Worm (Caenorhabditis elegans): Measurements from ENCODE around the gene clec-27.

Gene clec-27

DNA sequence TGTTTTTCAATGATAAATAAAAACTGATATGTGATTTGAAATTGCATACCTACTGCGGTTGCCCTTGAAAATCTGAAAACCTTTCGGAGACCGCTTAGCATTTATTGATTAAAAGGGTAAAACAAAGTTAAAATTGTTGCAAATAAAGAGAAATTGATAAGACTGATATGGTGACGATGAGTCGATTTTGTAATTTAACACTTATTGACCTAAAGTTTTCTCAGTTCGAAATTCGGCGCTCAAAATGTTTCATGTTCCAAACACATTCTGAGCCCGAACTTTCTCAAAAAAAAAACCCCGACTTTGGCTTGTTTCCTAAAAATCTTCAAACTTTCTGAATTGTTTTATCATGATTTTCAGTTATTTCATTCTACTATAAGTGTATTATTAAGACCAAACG lies 13.5 kb upstream of the clec-27 start, which contains the start of gene clec-40:
Gene clec-40 (minus strand): TSS at position 101 of the 400 bp plus-strand sequence.
- TF ChIP-seq egl-27 (tag; optimal IDR thresholded peaks at IDR 0.05) (no peak), ZK546.5 (tag; optimal IDR thresholded peaks at IDR 0.05) (no peak), aly-2 (tag; optimal IDR thresholded peaks at IDR 0.05) (no peak), zag-1 (tag; optimal IDR thresholded peaks at IDR 0.05) (no peak), nhr-28 (tag; optimal IDR thresholded peaks at IDR 0.05) (no peak), mml-1 (tag; optimal IDR thresholded peaks at IDR 0.05) (no peak), nhr-11 (tag; optimal IDR thresholded peaks at IDR 0.05) (no peak), unc-62 (GFP tag; optimal IDR thresholded peaks at IDR 0.05) (no peak), R02D3.7 (tag; optimal IDR thresholded peaks at IDR 0.05) (no peak), nhr-76 (tag; optimal IDR thresholded peaks at IDR 0.05) (no peak), nhr-12 (tag; optimal IDR thresholded peaks at IDR 0.05) (no peak), ceh-28 (tag; optimal IDR thresholded peaks at IDR 0.05) (no peak), ztf-4 (tag; optimal IDR thresholded peaks at IDR 0.05) (no peak), jun-1 (tag; optimal IDR thresholded peaks at IDR 0.05) (no peak), elt-3 (tag; optimal IDR thresholded peaks at IDR 0.05) (no peak)

DNA sequence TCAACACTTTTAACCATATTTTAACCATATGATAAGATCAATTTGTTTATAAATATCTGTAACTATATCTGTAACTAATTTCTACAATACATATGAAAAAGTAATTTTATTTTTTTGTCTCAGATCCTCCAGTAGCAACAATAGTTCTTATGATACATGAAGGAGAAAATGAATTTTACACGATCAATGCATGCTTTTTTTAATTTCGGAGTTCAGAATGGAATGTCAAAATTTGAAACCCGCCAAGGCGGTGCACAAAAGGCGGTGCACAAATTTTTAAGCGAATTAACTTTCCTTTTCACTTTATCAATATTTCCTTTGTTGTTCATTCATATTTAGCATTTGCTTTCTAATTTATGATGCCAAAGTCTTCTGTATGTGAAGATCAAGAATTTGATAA lies 11.5 kb upstream of the clec-27 start, which contains the start of gene clec-25:
Gene clec-25 (plus strand): TSS at position 301 of the 400 bp plus-strand sequence.
- no peak for TF ChIP-seq daf-12 (tag; optimal IDR thresholded peaks at IDR 0.05)

DNA sequence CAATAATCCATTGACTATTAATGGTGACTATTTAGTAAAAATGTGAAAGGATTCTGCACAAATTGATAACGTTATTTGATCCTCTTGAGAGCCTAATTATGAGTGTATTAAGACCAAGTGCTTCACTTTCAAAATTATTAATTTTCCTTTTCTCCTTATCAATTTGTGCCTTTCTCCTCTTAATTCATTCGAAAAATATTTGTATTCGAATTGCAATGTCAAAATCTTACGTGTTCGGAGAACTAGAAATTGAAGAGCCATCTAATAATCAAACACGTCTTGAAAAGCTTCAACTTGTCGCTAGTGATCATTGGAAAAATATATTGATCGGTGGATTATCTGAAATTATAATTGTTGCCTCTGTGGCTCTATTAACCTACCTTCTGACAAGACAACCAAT lies 5.9 kb upstream of the clec-27 start, which contains the start of the genes clec-36 and clec-26:
Gene clec-36 (minus strand): TSS at position 101 of the 400 bp plus-strand sequence.
Gene clec-26 (plus strand): TSS at position 114 of the 400 bp plus-strand sequence.
- TF ChIP-seq elt-3 (tag; optimal IDR thresholded peaks at IDR 0.05) (no peak), nhr-76 (tag; optimal IDR thresholded peaks at IDR 0.05) (no peak), jun-1 (tag; optimal IDR thresholded peaks at IDR 0.05) (no peak), ceh-16 (tag; optimal IDR thresholded peaks at IDR 0.05) (no peak), elt-2 (tag; optimal IDR thresholded peaks at IDR 0.05) (peak; percentile 27), mdl-1 (tag; optimal IDR thresholded peaks at IDR 0.05) (no peak), fos-1 (tag; optimal IDR thresholded peaks at IDR 0.05) (no peak)

ce11 chrV:16852002-16852401 lies 2.4 kb upstream of the clec-27 start, which contains the start of gene clec-37:
TSS of gene clec-37 (minus strand) at chrV:16852102.
- TF ChIP-seq ceh-82 (tag; optimal IDR thresholded peaks at IDR 0.05) (no peak), nhr-77 (tag; optimal IDR thresholded peaks at IDR 0.05) (no peak), daf-12 (tag; optimal IDR thresholded peaks at IDR 0.05) (no peak), fkh-2 (tag; optimal IDR thresholded peaks at IDR 0.05) (no peak), egl-27 (tag; optimal IDR thresholded peaks at IDR 0.05) (no peak), lin-15B (tag; optimal IDR thresholded peaks at IDR 0.05) (no peak), jun-1 (tag; optimal IDR thresholded peaks at IDR 0.05) (no peak), elt-2 (tag; optimal IDR thresholded peaks at IDR 0.05) (no peak), nhr-23 (tag; optimal IDR thresholded peaks at IDR 0.05) (no peak), pha-4 (tag; optimal IDR thresholded peaks at IDR 0.05) (no peak), ama-1 (optimal IDR thresholded peaks at IDR 0.05) (no peak), aly-2 (tag; optimal IDR thresholded peaks at IDR 0.05) (no peak), tbx-2 (tag; optimal IDR thresholded peaks at IDR 0.05) (no peak), fkh-10 (GFP tag; optimal IDR thresholded peaks at IDR 0.05) (no peak), ceh-16 (tag; optimal IDR thresholded peaks at IDR 0.05) (no peak), nhr-28 (tag; optimal IDR thresholded peaks at IDR 0.05) (no peak)

DNA sequence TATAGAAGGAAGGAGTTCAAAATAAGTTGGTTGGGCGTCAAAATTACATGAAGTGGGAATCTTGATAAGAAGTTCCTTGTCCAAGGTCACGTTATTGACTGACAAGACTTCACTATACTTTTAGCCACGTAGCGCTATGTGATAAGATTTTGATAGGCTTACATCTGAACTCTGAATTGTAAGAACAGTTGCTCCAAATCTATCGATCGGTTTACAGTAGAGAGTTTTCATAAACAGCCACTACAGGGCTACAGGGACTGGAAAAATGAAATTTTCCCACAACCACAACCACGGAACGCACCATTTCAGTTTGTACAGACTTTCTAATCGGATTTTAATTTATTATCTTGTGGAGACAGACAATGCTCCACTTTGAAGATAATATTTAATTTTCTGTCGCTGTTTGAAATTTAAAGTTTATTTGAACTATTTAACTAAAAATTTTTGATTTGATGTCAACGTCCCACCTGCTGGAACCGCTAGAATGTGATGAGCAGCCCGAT lies 3.6 kb downstream of the clec-27 start, which contains the start of the genes clec-31 and clec-22:
Gene clec-31 (minus strand): TSS at position 101 of the 503 bp plus-strand sequence.
Gene clec-22 (plus strand): TSS at position 453 of the 503 bp plus-strand sequence.
- TF ChIP-seq ceh-28 (tag; optimal IDR thresholded peaks at IDR 0.05) (no peak), nhr-67 (tag; optimal IDR thresholded peaks at IDR 0.05) (no peak), nhr-237 (tag; optimal IDR thresholded peaks at IDR 0.05) (no peak), mdl-1 (tag; optimal IDR thresholded peaks at IDR 0.05) (no peak), ZK546.5 (tag; optimal IDR thresholded peaks at IDR 0.05) (no peak), lin-39 (tag; optimal IDR thresholded peaks at IDR 0.05) (no peak)

- TF ChIP-seq pha-4 (tag; optimal IDR thresholded peaks at IDR 0.05) (no peak), lin-15B (tag; optimal IDR thresholded peaks at IDR 0.05) (no peak), ama-1 (optimal IDR thresholded peaks at IDR 0.05) (no peak), eor-1 (tag; optimal IDR thresholded peaks at IDR 0.05) (no peak), nhr-43 (tag; optimal IDR thresholded peaks at IDR 0.05; ENCODE audit: poor library complexity, severe bottlenecking) (no peak), fkh-2 (tag; optimal IDR thresholded peaks at IDR 0.05) (no peak), unc-39 (tag; optimal IDR thresholded peaks at IDR 0.05) (no peak), R02D3.7 (tag; optimal IDR thresholded peaks at IDR 0.05) (no peak), skn-1 (tag; optimal IDR thresholded peaks at IDR 0.05) (no peak), egl-27 (tag; optimal IDR thresholded peaks at IDR 0.05) (no peak), mml-1 (tag; optimal IDR thresholded peaks at IDR 0.05) (no peak), tbx-2 (tag; optimal IDR thresholded peaks at IDR 0.05) (no peak), pqm-1 (tag; optimal IDR thresholded peaks at IDR 0.05) (no peak), hmg-11 (tag; optimal IDR thresholded peaks at IDR 0.05) (no peak), nhr-25 (tag; optimal IDR thresholded peaks at IDR 0.05) (no peak), ztf-4 (tag; optimal IDR thresholded peaks at IDR 0.05) (no peak)
These were observed 7.3 kb downstream of the clec-27 start, which contains the start of the genes clec-32 and clec-24 for ce11 chrV:16861719-16862118. TSS of gene clec-32 (minus strand) at chrV:16861819. TSS of gene clec-24 (plus strand) at chrV:16862012.
